Worm (Caenorhabditis elegans): ENCODE results near the gene C05D12.4.

Gene C05D12.4

DNA sequence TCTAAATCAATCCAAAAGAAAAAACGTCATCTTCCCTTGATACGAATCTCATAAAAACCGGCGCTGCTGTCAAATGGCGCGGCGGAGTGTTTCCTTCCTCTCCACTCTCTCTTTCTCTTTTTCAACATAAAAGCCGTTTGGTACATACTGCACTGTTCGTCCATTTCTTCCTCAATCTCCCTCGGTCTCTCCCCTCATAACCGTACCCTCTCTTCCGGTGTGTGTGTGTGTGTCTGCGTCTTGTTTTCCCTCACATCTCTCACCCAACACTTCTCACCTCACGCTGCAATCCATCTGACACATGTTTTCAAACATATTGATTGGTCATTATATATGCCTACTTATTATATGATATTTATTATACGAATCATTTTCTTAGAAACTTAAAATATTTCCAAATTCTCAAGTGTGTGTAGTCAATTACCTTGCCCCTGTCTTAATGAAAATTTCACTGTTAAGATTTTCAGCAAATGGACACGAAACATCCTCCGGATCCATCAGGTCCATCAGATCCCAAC is 32.8 kb downstream of the C05D12.4 start, which contains the start of the genes aars-1 and rga-1:
TSS of gene aars-1 (minus strand) at position 71 of the 518 bp plus-strand sequence.
TSS of gene rga-1 (plus strand) at position 468 of the 518 bp plus-strand sequence.
- no peak for TF ChIP-seq sea-2 (GFP tag; IDR thresholded peaks at IDR 0.05)
- TF ChIP-seq tbp1 (GFP tag; optimal IDR thresholded peaks at IDR 0.05) = peak; percentile 31
- no peak for TF ChIP-seq F49E8.2 (tag; optimal IDR thresholded peaks at IDR 0.05; ENCODE audit: insufficient read depth)
- TF ChIP-seq C17E4.6 (GFP tag; IDR thresholded peaks at IDR 0.05) = no peak
- no peak for TF ChIP-seq rec-8 (tag; optimal IDR thresholded peaks at IDR 0.05)
- TF ChIP-seq chd-7 (tag; optimal IDR thresholded peaks at IDR 0.05) = peak; percentile 30
- no peak for TF ChIP-seq unc-130 (GFP tag; optimal IDR thresholded peaks at IDR 0.05)
- no peak for TF ChIP-seq Y67H2A.10 (GFP tag; conservative IDR thresholded peaks at IDR 0.05)
- no peak for TF ChIP-seq xnd-1 (tag; optimal IDR thresholded peaks at IDR 0.05)
- TF ChIP-seq egl-44 (GFP tag; IDR thresholded peaks at IDR 0.05) = no peak
- TF ChIP-seq C06A6.2 (GFP tag; conservative IDR thresholded peaks at IDR 0.05) = no peak
- peak; percentile 52; the same call in 1 of the 2 replicates for TF ChIP-seq B0336.3 (GFP tag; IDR thresholded peaks at IDR 0.05)
- TF ChIP-seq ceh-40 (GFP tag; IDR thresholded peaks at IDR 0.05) = no peak
- peak; percentile 41 for TF ChIP-seq atf-7 (tag; optimal IDR thresholded peaks at IDR 0.05)
- TF ChIP-seq attf-5 (GFP tag; optimal IDR thresholded peaks at IDR 0.05) = peak; percentile 80
- no peak for TF ChIP-seq ceh-79 (tag; optimal IDR thresholded peaks at IDR 0.05)
- TF ChIP-seq nhr-27 (tag; optimal IDR thresholded peaks at IDR 0.05) = no peak
- peak; percentile 2 for TF ChIP-seq lin-54 (GFP tag; optimal IDR thresholded peaks at IDR 0.05)
- TF ChIP-seq ztf-6 (GFP tag; IDR thresholded peaks at IDR 0.05) = no peak
- TF ChIP-seq D2030.7 (GFP tag; IDR thresholded peaks at IDR 0.05) = no peak
- no peak for TF ChIP-seq aptf-2 (GFP tag; conservative IDR thresholded peaks at IDR 0.05)
- no peak for TF ChIP-seq athp-1 (tag; optimal IDR thresholded peaks at IDR 0.05)
- no peak for TF ChIP-seq T26A5.8 (tag; optimal IDR thresholded peaks at IDR 0.05)
- no peak for TF ChIP-seq aptf-3 (GFP tag; IDR thresholded peaks at IDR 0.05)
- peak; percentile 39 for TF ChIP-seq ztf-22 (GFP tag; optimal IDR thresholded peaks at IDR 0.05)
- no peak for TF ChIP-seq cebp-1 (GFP tag; IDR thresholded peaks at IDR 0.05)
- TF ChIP-seq cebp-1 (tag; optimal IDR thresholded peaks at IDR 0.05) = peak; percentile 59
- TF ChIP-seq hlh-26 (GFP tag; conservative IDR thresholded peaks at IDR 0.05) = no peak
- TF ChIP-seq snpc-1.3 (tag; optimal IDR thresholded peaks at IDR 0.05; ENCODE audit: insufficient read depth) = no peak
- no peak for TF ChIP-seq mxl-1 (tag; optimal IDR thresholded peaks at IDR 0.05)
- no peak for TF ChIP-seq let-607 (tag; optimal IDR thresholded peaks at IDR 0.05)
- TF ChIP-seq nfya-2 (GFP tag; IDR thresholded peaks at IDR 0.05) = no peak
- TF ChIP-seq sdz-38 (tag; optimal IDR thresholded peaks at IDR 0.05) = no peak
- TF ChIP-seq pbrm-1 (GFP tag; IDR thresholded peaks at IDR 0.05) = 0 out of 2 replicates have a peak, but pooled peaks have one; percentile 33
- TF ChIP-seq B0035.1 (tag; optimal IDR thresholded peaks at IDR 0.05) = no peak
- TF ChIP-seq him-1 (tag; optimal IDR thresholded peaks at IDR 0.05) = no peak
- no peak for TF ChIP-seq Y53F4B.3 (GFP tag; IDR thresholded peaks at IDR 0.05)
- no peak for TF ChIP-seq lsy-27 (tag; optimal IDR thresholded peaks at IDR 0.05; ENCODE audit: borderline replicate concordance, insufficient read depth)
- no peak for TF ChIP-seq ama-1 (optimal IDR thresholded peaks at IDR 0.05)
- TF ChIP-seq ama-1 (GFP tag; optimal IDR thresholded peaks at IDR 0.05) = no peak
- no peak for TF ChIP-seq Y95B8A.8 (GFP tag; IDR thresholded peaks at IDR 0.05)
- no peak for TF ChIP-seq nfya-1 (tag; optimal IDR thresholded peaks at IDR 0.05; ENCODE audit: borderline replicate concordance, insufficient read depth)
- no peak for TF ChIP-seq snpc-3.4 (tag; optimal IDR thresholded peaks at IDR 0.05)
- TF ChIP-seq F57A8.1 (GFP tag; optimal IDR thresholded peaks at IDR 0.05) = no peak
- peak; percentile 45 for TF ChIP-seq ZK185.1 (tag; optimal IDR thresholded peaks at IDR 0.05; ENCODE audit: poor library complexity, severe bottlenecking)
- TF ChIP-seq dox-1 (GFP tag; IDR thresholded peaks at IDR 0.05) = peak; percentile 86
- no peak for TF ChIP-seq snpc-4 (GFP tag; optimal IDR thresholded peaks at IDR 0.05)
- TF ChIP-seq snpc-4 (tag; optimal IDR thresholded peaks at IDR 0.05) = peak in 3 of 4 experiments; percentile 18 to 39 (median 38)

All from whole organism, young adult.